Fruit fly (Drosophila melanogaster) whole organism, adult: Measurements from ENCODE around the gene EMC2B.

Source experiments
- CG33017 ChIP-seq: fragments of 200-800 bp; sonication (Bioruptor generic); optimal IDR thresholded peaks from 2 replicates; lab custom pipeline; 2018; ENCODE audit warnings: missing biosample characterization, mild to moderate bottlenecking, missing genetic modification characterization, moderate library complexity
- bab1 ChIP-seq: fragments of 200-800 bp; sonication (Bioruptor generic); optimal IDR thresholded peaks from 3 replicates; lab custom pipeline; 2019; ENCODE audit warnings: missing biosample characterization, mild to moderate bottlenecking, missing genetic modification characterization, moderate library complexity
- ovo ChIP-seq: fragments of 200-800 bp; sonication (Bioruptor generic); optimal IDR thresholded peaks from 2 replicates; lab custom pipeline; 2016; ENCODE audit warnings: missing biosample characterization, missing genetic modification characterization

- no peak for TF ChIP-seq bab1 (GFP tag; lab: Kevin White, UChicago)
- TF ChIP-seq CG33017 (tag; lab: Kevin White, UChicago) = no peak
- TF ChIP-seq ovo (GFP tag; lab: Kevin White, UChicago) = no peak
These were observed 3.8 kb downstream of the EMC2B start for dm6 chr3R:16987924-16988298.
